Worm (Caenorhabditis elegans): ENCODE measurements around the gene clec-28.
A peak's percentile ranks its signal among the peaks of the same experiment; 100 is the strongest.

clec-28 gene

ce11 chrV:16865404-16865803, at the start of gene clec-28:
TSS of gene clec-28 (plus strand) at chrV:16865704.
- TF ChIP-seq dmd-6 (GFP tag; IDR thresholded peaks at IDR 0.05): no peak
- no peak for TF ChIP-seq nhr-6 (tag; optimal IDR thresholded peaks at IDR 0.05)
- no peak for TF ChIP-seq hlh-11 (tag; optimal IDR thresholded peaks at IDR 0.05)
- no peak for TF ChIP-seq dmd-8 (GFP tag; IDR thresholded peaks at IDR 0.05)
- TF ChIP-seq jun-1 (tag; optimal IDR thresholded peaks at IDR 0.05): no peak

- TF ChIP-seq nhr-28 (tag; optimal IDR thresholded peaks at IDR 0.05) (peak; percentile 89), dmd-6 (GFP tag; IDR thresholded peaks at IDR 0.05) (peak; percentile 72), ceh-20 (GFP tag; IDR thresholded peaks at IDR 0.05) (peak; percentile 51; the same call in 1 of the 2 replicates), php-3 (GFP tag; IDR thresholded peaks at IDR 0.05) (peak; percentile 100), R02D3.7 (tag; optimal IDR thresholded peaks at IDR 0.05) (no peak), zfp-2 (tag; optimal IDR thresholded peaks at IDR 0.05) (no peak), sdz-12 (GFP tag; optimal IDR thresholded peaks at IDR 0.05) (no peak), hlh-30 (tag; optimal IDR thresholded peaks at IDR 0.05; ENCODE audit: insufficient read depth) (peak; percentile 60), nhr-77 (tag; optimal IDR thresholded peaks at IDR 0.05) (peak; percentile 2), hlh-11 (tag; optimal IDR thresholded peaks at IDR 0.05) (peak; percentile 69), daf-16 (GFP tag; optimal IDR thresholded peaks at IDR 0.05) (no peak), daf-16 (tag; optimal IDR thresholded peaks at IDR 0.05) (peak; percentile 95), nhr-102 (tag; optimal IDR thresholded peaks at IDR 0.05) (peak; percentile 33), pqm-1 (tag; optimal IDR thresholded peaks at IDR 0.05) (peak; percentile 61), lin-38 (GFP tag; IDR thresholded peaks at IDR 0.05) (0 out of 2 replicates have a peak, but pooled peaks have one; percentile 5), tra-1 (GFP tag; IDR thresholded peaks at IDR 0.05) (peak; percentile 56; the same call in 1 of the 2 replicates), mdl-1 (tag; optimal IDR thresholded peaks at IDR 0.05) (peak in 1 of 2 experiments; percentile 62), dve-1 (tag; optimal IDR thresholded peaks at IDR 0.05; ENCODE audit: insufficient read depth) (peak; percentile 78), aha-1 (tag) (peak; percentile 60), madf-5 (GFP tag; IDR thresholded peaks at IDR 0.05) (no peak), ceh-82 (tag; optimal IDR thresholded peaks at IDR 0.05) (no peak), mxl-3 (GFP tag; optimal IDR thresholded peaks at IDR 0.05) (peak; percentile 9), ztf-11 (tag; optimal IDR thresholded peaks at IDR 0.05) (no peak)
These were observed 48.8 kb upstream of the clec-28 start for ce11 chrV:16816707-16817106.

ce11 chrV:16821270-16821737, 44.2 kb upstream of the clec-28 start, which contains the start of gene T20B3.14:
TSS of gene T20B3.14 (minus strand) at chrV:16821320.
- TF ChIP-seq lin-39 (tag; optimal IDR thresholded peaks at IDR 0.05): no peak
- TF ChIP-seq hif-1 (tag; optimal IDR thresholded peaks at IDR 0.05): peak in 1 of 2 experiments; percentile 35
- no peak for TF ChIP-seq nhr-111 (GFP tag; optimal IDR thresholded peaks at IDR 0.05)
- no peak for TF ChIP-seq F26F4.8 (GFP tag; conservative IDR thresholded peaks at IDR 0.05)
- no peak for TF ChIP-seq ztf-7 (tag; optimal IDR thresholded peaks at IDR 0.05)
- TF ChIP-seq unc-39 (tag; optimal IDR thresholded peaks at IDR 0.05): no peak
- TF ChIP-seq mep-1 (tag; optimal IDR thresholded peaks at IDR 0.05): no peak
- 0 out of 2 replicates have a peak, but pooled peaks have one; percentile 46 for TF ChIP-seq ceh-20 (GFP tag; IDR thresholded peaks at IDR 0.05)
- no peak for TF ChIP-seq zip-11 (GFP tag; IDR thresholded peaks at IDR 0.05)
- peak in 1 of 2 experiments; percentile 71 for TF ChIP-seq unc-62 (GFP tag; optimal IDR thresholded peaks at IDR 0.05 in 1 of 2)
- no peak for TF ChIP-seq unc-62 (tag; optimal IDR thresholded peaks at IDR 0.05)
- TF ChIP-seq dmd-8 (GFP tag; IDR thresholded peaks at IDR 0.05): no peak
- TF ChIP-seq ceh-62 (tag; optimal IDR thresholded peaks at IDR 0.05): no peak
- peak; percentile 63 for TF ChIP-seq aha-1 (tag)

- TF ChIP-seq daf-16 (GFP tag; optimal IDR thresholded peaks at IDR 0.05) (no peak), daf-16 (tag; optimal IDR thresholded peaks at IDR 0.05) (no peak), zip-11 (GFP tag; IDR thresholded peaks at IDR 0.05) (no peak), ces-1 (GFP tag; optimal IDR thresholded peaks at IDR 0.05) (no peak), tag-97 (GFP tag; IDR thresholded peaks at IDR 0.05) (no peak), ama-1 (optimal IDR thresholded peaks at IDR 0.05) (no peak), D1046.2 (GFP tag; IDR thresholded peaks at IDR 0.05) (no peak), mxl-2 (GFP tag; conservative IDR thresholded peaks at IDR 0.05) (no peak), hlh-11 (tag; optimal IDR thresholded peaks at IDR 0.05) (no peak), dmd-6 (GFP tag; IDR thresholded peaks at IDR 0.05) (no peak), unc-39 (tag; optimal IDR thresholded peaks at IDR 0.05) (no peak), ceh-28 (tag; optimal IDR thresholded peaks at IDR 0.05) (no peak), daf-8 (GFP tag; IDR thresholded peaks at IDR 0.05) (no peak), nhr-6 (tag; optimal IDR thresholded peaks at IDR 0.05) (no peak), ztf-11 (tag; optimal IDR thresholded peaks at IDR 0.05) (no peak), T26A8.4 (GFP tag; IDR thresholded peaks at IDR 0.05) (no peak), mep-1 (tag; optimal IDR thresholded peaks at IDR 0.05) (no peak)
These were observed 38.0 kb upstream of the clec-28 start, which contains the start of gene srh-216 for ce11 chrV:16827485-16827884. TSS of gene srh-216 (minus strand) at chrV:16827585.

All from whole organism, L4 larva.